Fruit fly (Drosophila melanogaster) whole organism, prepupa: ENCODE results near the gene CG11899.

Experiments
- Blimp-1 ChIP-seq: fragments of 200-800 bp; sonication (Bioruptor generic); optimal IDR thresholded peaks from 3 replicates; lab custom pipeline; 2017; ENCODE audit warnings: missing biosample characterization, missing genetic modification characterization, mild to moderate bottlenecking, moderate library complexity, missing genetic modification reagents
- CG10631 ChIP-seq: fragments of 200-800 bp; sonication (Bioruptor generic); optimal IDR thresholded peaks from 2 replicates; lab custom pipeline; 2016; ENCODE audit warnings: missing biosample characterization, missing genetic modification characterization
- CG11294 ChIP-seq: fragments of 200-800 bp; sonication (Bioruptor generic); IDR thresholded peaks from 2 replicates; pipeline ENCODE4 v1.3.6; 2022; ENCODE audit warnings: missing biosample characterization, missing genetic modification characterization
- CG15336 ChIP-seq: fragments of 200-800 bp; sonication (Bioruptor generic); IDR thresholded peaks from 2 replicates; pipeline ENCODE4 v1.3.6; 2022; ENCODE audit warnings: missing biosample characterization, missing genetic modification characterization
- CG31627 ChIP-seq: fragments of 200-800 bp; sonication (Bioruptor generic); optimal IDR thresholded peaks from 3 replicates; lab custom pipeline; 2016; ENCODE audit warnings: missing biosample characterization, missing genetic modification characterization
- CG34406 ChIP-seq: fragments of 200-800 bp; sonication (Bioruptor generic); optimal IDR thresholded peaks from 3 replicates; lab custom pipeline; 2016; ENCODE audit warnings: missing biosample characterization, missing genetic modification characterization
- CG4318 ChIP-seq: fragments of 200-800 bp; sonication (Bioruptor generic); optimal IDR thresholded peaks from 3 replicates; lab custom pipeline; 2017; ENCODE audit warnings: missing biosample characterization, mild to moderate bottlenecking, missing genetic modification characterization
- CG6276 ChIP-seq: fragments of 200-800 bp; sonication (Bioruptor generic); optimal IDR thresholded peaks from 2 replicates; lab custom pipeline; 2017; ENCODE audit warnings: missing biosample characterization, mild to moderate bottlenecking, missing genetic modification characterization
- CG6792 ChIP-seq: fragments of 200-800 bp; sonication (Bioruptor generic); optimal IDR thresholded peaks from 3 replicates; lab custom pipeline; 2016; ENCODE audit warnings: missing biosample characterization, missing genetic modification characterization
- CG7368 ChIP-seq: fragments of 200-800 bp; sonication (Bioruptor generic); optimal IDR thresholded peaks from 3 replicates; lab custom pipeline; 2016; ENCODE audit warnings: missing biosample characterization, missing genetic modification characterization
- CG8119 ChIP-seq: fragments of 200-800 bp; sonication (Bioruptor generic); IDR thresholded peaks from 3 replicates; pipeline ENCODE4 v1.3.6; 2022; ENCODE audit warnings: missing biosample characterization, missing genetic modification characterization
- CG8632 ChIP-seq: fragments of 200-800 bp; sonication (Bioruptor generic); optimal IDR thresholded peaks from 3 replicates; lab custom pipeline; 2016; ENCODE audit warnings: missing biosample characterization, missing genetic modification characterization
- Eip75B ChIP-seq: fragments of 200-800 bp; sonication (Bioruptor generic); optimal IDR thresholded peaks from 3 replicates; lab custom pipeline; 2016; ENCODE audit warnings: missing biosample characterization, missing genetic modification characterization
- Eip78C ChIP-seq: fragments of 200-800 bp; sonication (Bioruptor generic); peaks from one replicate; lab custom pipeline; 2016; ENCODE audit warnings: missing biosample characterization, missing genetic modification characterization
- Ets96B ChIP-seq: fragments of 200-800 bp; optimal IDR thresholded peaks from 2 replicates; lab custom pipeline; 2019; ENCODE audit warnings: missing biosample characterization, mild to moderate bottlenecking, missing genetic modification characterization, moderate library complexity
- Gug ChIP-seq: fragments of 200-800 bp; sonication (Bioruptor generic); IDR thresholded peaks from 2 replicates; pipeline ENCODE4 v1.3.6; 2022; ENCODE audit warnings: missing biosample characterization, missing genetic modification characterization
- Hr4 ChIP-seq: fragments of 200-800 bp; sonication (Bioruptor generic); optimal IDR thresholded peaks from 3 replicates; lab custom pipeline; 2016; ENCODE audit warnings: missing biosample characterization, missing genetic modification characterization
- Met ChIP-seq: fragments of 200-800 bp; sonication (Bioruptor generic); optimal IDR thresholded peaks from 3 replicates; lab custom pipeline; 2016; ENCODE audit warnings: missing biosample characterization, missing genetic modification characterization
- Smox ChIP-seq: fragments of 200-800 bp; sonication (Bioruptor generic); optimal IDR thresholded peaks from 3 replicates; lab custom pipeline; 2016; ENCODE audit warnings: missing biosample characterization, missing genetic modification characterization
- Sox14 ChIP-seq: fragments of 200-800 bp; sonication (Bioruptor generic); optimal IDR thresholded peaks from 3 replicates; lab custom pipeline; 2016; ENCODE audit warnings: missing biosample characterization, missing genetic modification characterization
- Sox15 ChIP-seq: fragments of 200-800 bp; sonication (Bioruptor generic); optimal IDR thresholded peaks from 3 replicates; lab custom pipeline; 2016; ENCODE audit warnings: missing biosample characterization, missing genetic modification characterization
- acj6 ChIP-seq: fragments of 200-800 bp; sonication (Bioruptor generic); optimal IDR thresholded peaks from 3 replicates; lab custom pipeline; 2016; ENCODE audit warnings: missing biosample characterization, missing genetic modification characterization
- eg ChIP-seq: fragments of 200-800 bp; sonication (Bioruptor generic); IDR thresholded peaks from 3 replicates; pipeline ENCODE4 v1.3.6; 2022; ENCODE audit warnings: missing biosample characterization, missing genetic modification characterization
- esn ChIP-seq: fragments of 200-800 bp; sonication (Bioruptor generic); optimal IDR thresholded peaks from 2 replicates; lab custom pipeline; 2016; ENCODE audit warnings: missing biosample characterization, mild to moderate bottlenecking, missing genetic modification characterization, moderate library complexity
- fd59A ChIP-seq: fragments of 200-800 bp; sonication (Bioruptor generic); optimal IDR thresholded peaks from 2 replicates; lab custom pipeline; 2017; ENCODE audit warnings: missing biosample characterization, mild to moderate bottlenecking, missing genetic modification characterization, missing genetic modification reagents
- fkh ChIP-seq: fragments of 200-800 bp; sonication (Bioruptor generic); optimal IDR thresholded peaks from 3 replicates; lab custom pipeline; 2017; ENCODE audit warnings: missing biosample characterization, mild to moderate bottlenecking, missing genetic modification characterization, moderate library complexity
- lz ChIP-seq: fragments of 200-800 bp; sonication (Bioruptor generic); optimal IDR thresholded peaks from 3 replicates; lab custom pipeline; 2016; ENCODE audit warnings: missing biosample characterization, missing genetic modification characterization
- net ChIP-seq: fragments of 200-800 bp; sonication (Bioruptor generic); optimal IDR thresholded peaks from 3 replicates; lab custom pipeline; 2016; ENCODE audit warnings: missing biosample characterization, missing genetic modification characterization
- pdm3 ChIP-seq: fragments of 200-800 bp; sonication (Bioruptor generic); optimal IDR thresholded peaks from 3 replicates; lab custom pipeline; 2016; ENCODE audit warnings: missing biosample characterization, missing genetic modification characterization
- salr ChIP-seq, 2 experiments: fragments of 200-800 bp; sonication (Bioruptor generic); optimal IDR thresholded peaks; 3 replicates each; lab custom pipeline; 2016 to 2018; ENCODE audit warnings: missing biosample characterization in 2 of 2, missing genetic modification characterization in 2 of 2, mild to moderate bottlenecking in 1 of 2
- ss ChIP-seq, 2 experiments: fragments of 200-800 bp; sonication (Bioruptor generic); optimal IDR thresholded peaks; 2 replicates in 1 of 2; 3 replicates in 1 of 2; lab custom pipeline; 2017 to 2018; ENCODE audit warnings: mild to moderate bottlenecking in 2 of 2, missing biosample characterization in 2 of 2, missing genetic modification characterization in 2 of 2, moderate library complexity in 1 of 2
- svp ChIP-seq: fragments of 200-800 bp; sonication (Bioruptor generic); peaks from one replicate; lab custom pipeline; 2016; ENCODE audit warnings: missing biosample characterization, missing genetic modification characterization
- topi ChIP-seq: fragments of 200-800 bp; sonication (Bioruptor generic); optimal IDR thresholded peaks from 3 replicates; lab custom pipeline; 2016; ENCODE audit warnings: missing biosample characterization, missing genetic modification characterization
- vri ChIP-seq: fragments of 200-800 bp; sonication (Bioruptor generic); optimal IDR thresholded peaks from 3 replicates; lab custom pipeline; 2016; ENCODE audit warnings: missing biosample characterization, mild to moderate bottlenecking, missing genetic modification characterization

The CG11899 gene

dm6 chr3R:29219948-29220347 is 19.7 kb downstream of the CG11899 start, which contains the start of gene eEF1gamma (continued):
- TF ChIP-seq svp (GFP tag; lab: Kevin White, UChicago), result no peak
- TF ChIP-seq ss (GFP tag; optimal IDR thresholded peaks at IDR 0.05; lab: Kevin White, UChicago), result peak; percentile 82 to 94
- TF ChIP-seq CG15336 (GFP tag; lab: Robert Waterston, UW), result peak; percentile 65
- peak; percentile 87 for TF ChIP-seq CG7368 (GFP tag; lab: Kevin White, UChicago)
- TF ChIP-seq CG6792, result peak; percentile 88
- TF ChIP-seq Hr4 (GFP tag; lab: Kevin White, UChicago), result peak; percentile 75
- peak; percentile 58 for TF ChIP-seq Gug (GFP tag; lab: Robert Waterston, UW)
- peak; percentile 65 for TF ChIP-seq Ets96B
- peak; percentile 94 for TF ChIP-seq lz
- TF ChIP-seq CG31627 (GFP tag; lab: Kevin White, UChicago), result peak; percentile 91
- TF ChIP-seq CG11294, result peak; percentile 54; the same call in 1 of the 2 replicates
- peak; percentile 90 for TF ChIP-seq pdm3
- no peak for TF ChIP-seq CG4318 (GFP tag; lab: Kevin White, UChicago)
- TF ChIP-seq Blimp-1, result peak; percentile 86
- peak; percentile 86 for TF ChIP-seq Sox14
- peak; percentile 66 for TF ChIP-seq Sox15 (GFP tag; lab: Kevin White, UChicago)
- peak in 1 of 2 experiments; percentile 94 for TF ChIP-seq salr (GFP tag; optimal IDR thresholded peaks at IDR 0.05; lab: Kevin White, UChicago)
- peak; percentile 62 for TF ChIP-seq CG6276 (GFP tag; lab: Kevin White, UChicago)
- TF ChIP-seq, all 60 proteins: peak for 51

- no peak for TF ChIP-seq esn (GFP tag; lab: Kevin White, UChicago)
- TF ChIP-seq Eip75B, result no peak
- TF ChIP-seq CG8119, result no peak
- no peak for TF ChIP-seq fd59A
- no peak for TF ChIP-seq svp (GFP tag; lab: Kevin White, UChicago)
- TF ChIP-seq Gug (GFP tag; lab: Robert Waterston, UW), result no peak
Observed at dm6 chr3R:29220585-29220984, 20.3 kb downstream of the CG11899 start.

dm6 chr3R:29221168-29221567 is 20.9 kb downstream of the CG11899 start:
- TF ChIP-seq Sox14 (no peak), CG8632 (GFP tag; lab: Kevin White, UChicago) (no peak), CG10631 (GFP tag; lab: Kevin White, UChicago) (no peak), eg (no peak), pdm3 (no peak), CG31627 (GFP tag; lab: Kevin White, UChicago) (no peak)

DNA sequence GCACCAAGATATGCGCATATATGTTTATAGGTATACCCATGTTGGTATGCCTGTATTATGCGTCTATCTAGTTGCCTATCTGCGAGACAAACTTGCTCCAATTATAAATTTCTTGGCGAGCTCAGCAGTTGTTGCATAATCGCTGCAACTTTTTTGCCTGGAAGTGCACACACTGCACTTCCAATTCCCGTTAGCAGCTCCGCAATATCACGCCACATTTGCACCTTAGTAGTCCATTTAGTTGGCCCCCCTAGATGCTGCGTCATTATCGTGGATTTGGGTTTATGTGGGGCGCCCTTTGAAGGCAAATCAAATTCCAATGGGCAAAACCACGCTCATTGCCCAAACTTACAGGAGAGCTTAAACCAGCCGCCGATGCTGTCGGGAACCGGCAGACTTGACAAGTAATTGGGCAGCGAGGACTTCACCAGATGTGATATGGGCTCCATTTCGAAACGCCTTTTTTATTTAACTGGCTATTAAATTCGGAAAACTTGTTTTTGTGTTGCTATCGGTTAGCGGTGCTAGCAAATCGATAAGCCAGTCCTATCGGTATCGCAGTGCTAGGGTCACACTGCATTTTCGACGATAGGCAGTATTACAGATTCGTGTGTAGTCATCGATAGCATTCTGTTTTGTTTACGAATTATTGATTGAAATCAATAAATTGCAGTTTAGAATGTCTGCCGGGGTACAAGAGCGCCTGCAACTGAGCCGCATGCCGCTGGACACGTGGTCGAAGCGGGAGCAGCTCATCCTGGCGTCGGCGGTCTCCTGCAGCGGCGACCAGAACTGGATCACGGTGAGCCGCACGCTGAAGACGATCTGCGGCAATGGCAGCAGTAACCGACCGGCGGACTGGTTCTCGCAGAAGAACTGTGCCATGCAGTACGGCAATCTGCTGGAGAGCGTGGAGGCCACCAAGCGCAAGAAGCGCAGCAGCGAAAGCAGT is 22.9 kb downstream of the CG11899 start, which contains the start of the genes Cisd2 and Brd8:
Cisd2 (minus strand) TSS at position 538 of the 952 bp plus-strand sequence.
Brd8 (plus strand) TSS at position 595 of the 952 bp plus-strand sequence.
- TF ChIP-seq Eip78C (GFP tag; lab: Kevin White, UChicago) (peak; percentile 48), salr (GFP tag; optimal IDR thresholded peaks at IDR 0.05; lab: Kevin White, UChicago) (no peak), CG15336 (GFP tag; lab: Robert Waterston, UW) (no peak), vri (GFP tag; lab: Kevin White, UChicago) (peak; percentile 10), esn (GFP tag; lab: Kevin White, UChicago) (peak; percentile 6), fkh (GFP tag; lab: Kevin White, UChicago) (peak; percentile 44)

- TF ChIP-seq topi (GFP tag; lab: Kevin White, UChicago) (no peak), acj6 (GFP tag; lab: Kevin White, UChicago) (no peak), salr (GFP tag; optimal IDR thresholded peaks at IDR 0.05; lab: Kevin White, UChicago) (no peak), CG8119 (peak; percentile 69), CG15336 (GFP tag; lab: Robert Waterston, UW) (peak; percentile 74), CG7368 (GFP tag; lab: Kevin White, UChicago) (no peak), CG34406 (no peak), eg (peak; percentile 25; the same call in 1 of the 3 replicates), CG6276 (GFP tag; lab: Kevin White, UChicago) (no peak), net (GFP tag; lab: Kevin White, UChicago) (no peak), Met (GFP tag; lab: Kevin White, UChicago) (no peak), Hr4 (GFP tag; lab: Kevin White, UChicago) (no peak), Smox (GFP tag; lab: Kevin White, UChicago) (no peak), Eip75B (no peak)
Observed at dm6 chr3R:29227675-29228211, 27.5 kb downstream of the CG11899 start, which contains the start of gene CG14507. Gene CG14507, minus strand, starts transcription at chr3R:29227725.
